Fruit fly (Drosophila melanogaster) whole organism, embryonic: ENCODE results near the gene LPCAT.

Experiments
- Ada2b ChIP-seq: fragments of 200-800 bp; sonication (Bioruptor generic); IDR thresholded peaks from 2 replicates; pipeline ENCODE4 v1.3.6; 2022; ENCODE audit warnings: missing biosample characterization, missing genetic modification characterization
- Adf1 ChIP-seq: fragments of 200-800 bp; sonication (Bioruptor generic); IDR thresholded peaks from 2 replicates; pipeline ENCODE4 v1.3.6; 2022; ENCODE audit warnings: missing biosample characterization, missing genetic modification characterization
- Atf6 ChIP-seq: fragments of 200-800 bp; sonication (Bioruptor generic); IDR thresholded peaks from 2 replicates; pipeline ENCODE4 v1.3.6; 2022; ENCODE audit warnings: missing biosample characterization, missing genetic modification characterization
- B-H2 ChIP-seq: fragments of 200-800 bp; sonication (Bioruptor generic); optimal IDR thresholded peaks from 2 replicates; lab custom pipeline; 2018; ENCODE audit warnings: missing biosample characterization, mild to moderate bottlenecking, missing genetic modification characterization
- Blimp-1 ChIP-seq: fragments of 200-800 bp; sonication (Bioruptor generic); optimal IDR thresholded peaks from 3 replicates; lab custom pipeline; 2018; ENCODE audit warnings: missing biosample characterization, missing genetic modification characterization, mild to moderate bottlenecking, moderate library complexity, missing genetic modification reagents
- CG13296 ChIP-seq: fragments of 200-800 bp; sonication (Bioruptor generic); optimal IDR thresholded peaks from 3 replicates; lab custom pipeline; 2018; ENCODE audit warnings: missing biosample characterization, mild to moderate bottlenecking, missing genetic modification characterization
- CG13624 ChIP-seq: fragments of 200-800 bp; sonication (Bioruptor generic); optimal IDR thresholded peaks from 2 replicates; lab custom pipeline; 2016; ENCODE audit warnings: missing biosample characterization, missing genetic modification characterization
- CG14667 ChIP-seq: fragments of 200-800 bp; sonication (Bioruptor generic); IDR thresholded peaks from 2 replicates; pipeline ENCODE4 v1.3.6; 2022; ENCODE audit warnings: missing biosample characterization, missing genetic modification characterization
- CG15514 ChIP-seq: fragments of 200-800 bp; sonication (Bioruptor generic); optimal IDR thresholded peaks from 3 replicates; lab custom pipeline; 2017; ENCODE audit warnings: missing biosample characterization, missing genetic modification characterization, mild to moderate bottlenecking, moderate library complexity, missing genetic modification reagents
- CG1602 ChIP-seq: fragments of 200-800 bp; sonication (Bioruptor generic); optimal IDR thresholded peaks from 3 replicates; lab custom pipeline; 2016; ENCODE audit warnings: missing biosample characterization, missing genetic modification characterization
- CG16863 ChIP-seq: fragments of 200-800 bp; sonication (Bioruptor generic); optimal IDR thresholded peaks from 3 replicates; lab custom pipeline; 2016; ENCODE audit warnings: missing biosample characterization, missing genetic modification characterization
- CG17186 ChIP-seq: fragments of 200-800 bp; sonication (Bioruptor generic); optimal IDR thresholded peaks from 3 replicates; lab custom pipeline; 2017; ENCODE audit warnings: missing biosample characterization, missing genetic modification reagents, missing genetic modification characterization
- CG2678 ChIP-seq: fragments of 200-800 bp; sonication (Bioruptor generic); optimal IDR thresholded peaks from 3 replicates; lab custom pipeline; 2019; ENCODE audit warnings: missing biosample characterization, mild to moderate bottlenecking, missing genetic modification characterization, moderate library complexity
- CG30431 ChIP-seq: fragments of 200-800 bp; sonication (Bioruptor generic); optimal IDR thresholded peaks from 2 replicates; lab custom pipeline; 2017; ENCODE audit warnings: missing biosample characterization, missing genetic modification characterization
- CG31224 ChIP-seq: fragments of 200-800 bp; sonication (Bioruptor generic); IDR thresholded peaks from 2 replicates; pipeline ENCODE4 v1.3.6; 2022; ENCODE audit warnings: missing biosample characterization, missing genetic modification characterization
- CG32772 ChIP-seq: fragments of 200-800 bp; sonication (Bioruptor generic); IDR thresholded peaks from 2 replicates; pipeline ENCODE4 v1.3.6; 2022; ENCODE audit warnings: missing biosample characterization, missing genetic modification characterization
- CG4617 ChIP-seq: fragments of 200-800 bp; sonication (Bioruptor generic); optimal IDR thresholded peaks from 3 replicates; lab custom pipeline; 2016; ENCODE audit warnings: missing biosample characterization, missing genetic modification characterization, borderline replicate concordance
- CG7745 ChIP-seq: fragments of 200-800 bp; sonication (Bioruptor generic); optimal IDR thresholded peaks from 2 replicates; lab custom pipeline; 2018; ENCODE audit warnings: missing biosample characterization, mild to moderate bottlenecking, missing genetic modification characterization, moderate library complexity
- CG9817 ChIP-seq: fragments of 200-800 bp; sonication (Bioruptor generic); optimal IDR thresholded peaks from 2 replicates; lab custom pipeline; 2018; ENCODE audit warnings: missing biosample characterization, mild to moderate bottlenecking, missing genetic modification characterization, moderate library complexity
- Deaf1 ChIP-seq: fragments of 200-800 bp; optimal IDR thresholded peaks from 3 replicates; lab custom pipeline; 2019; ENCODE audit warnings: missing biosample characterization, mild to moderate bottlenecking, missing genetic modification characterization, moderate library complexity
- Dip3 ChIP-seq: fragments of 200-800 bp; sonication (Bioruptor generic); optimal IDR thresholded peaks from 3 replicates; lab custom pipeline; 2016; ENCODE audit warnings: missing biosample characterization, missing genetic modification characterization
- Ets65A ChIP-seq: fragments of 200-800 bp; sonication (Bioruptor generic); peaks from one replicate; lab custom pipeline; 2016; ENCODE audit warnings: missing biosample characterization, missing genetic modification characterization
- HHEX ChIP-seq: fragments of 200-800 bp; sonication (Bioruptor generic); optimal IDR thresholded peaks from 3 replicates; lab custom pipeline; 2017; ENCODE audit warnings: missing biosample characterization, mild to moderate bottlenecking, missing genetic modification characterization, missing genetic modification reagents
- HmgZ ChIP-seq: fragments of 200-800 bp; sonication (Bioruptor generic); optimal IDR thresholded peaks from 2 replicates; lab custom pipeline; 2018; ENCODE audit warnings: missing biosample characterization, mild to moderate bottlenecking, missing genetic modification characterization
- Hr39 ChIP-seq: fragments of >200 bp; optimal IDR thresholded peaks from 2 replicates; lab custom pipeline; 2017
- Hsf ChIP-seq: fragments of 200-800 bp; sonication (Bioruptor generic); optimal IDR thresholded peaks from 3 replicates; lab custom pipeline; 2016; ENCODE audit warnings: missing biosample characterization, missing genetic modification characterization
- Med ChIP-seq: fragments of 200-800 bp; sonication (Bioruptor generic); peaks from one replicate; lab custom pipeline; 2016; ENCODE audit warnings: missing biosample characterization, missing genetic modification characterization, mild to moderate bottlenecking, inconsistent platforms, moderate library complexity
- Meics ChIP-seq: fragments of 200-800 bp; sonication (Bioruptor generic); optimal IDR thresholded peaks from 2 replicates; lab custom pipeline; 2017; ENCODE audit warnings: missing biosample characterization, mild to moderate bottlenecking, missing genetic modification characterization
- NFAT ChIP-seq: fragments of 200-800 bp; sonication (Bioruptor generic); IDR thresholded peaks from 2 replicates; pipeline ENCODE4 v1.3.6; 2022; ENCODE audit warnings: missing biosample characterization, missing genetic modification characterization
- Neu2 ChIP-seq: fragments of 200-800 bp; sonication (Bioruptor generic); optimal IDR thresholded peaks from 3 replicates; lab custom pipeline; 2016; ENCODE audit warnings: missing biosample characterization, missing genetic modification characterization, borderline replicate concordance
- Oaz ChIP-seq: fragments of 200-800 bp; sonication (Bioruptor generic); IDR thresholded peaks from 2 replicates; pipeline ENCODE4 v1.3.6; 2022; ENCODE audit warnings: missing biosample characterization, missing genetic modification characterization
- bsh ChIP-seq, 2 experiments: fragments of 200-800 bp; sonication (Bioruptor generic); optimal IDR thresholded peaks; 2 replicates each; lab custom pipeline; 2017 to 2018; ENCODE audit warnings: mild to moderate bottlenecking in 2 of 2, missing biosample characterization in 2 of 2, missing genetic modification characterization in 2 of 2, moderate library complexity in 1 of 2
- chif ChIP-seq, 2 experiments: fragments of 200-800 bp; sonication (Bioruptor generic); optimal IDR thresholded peaks; 3 replicates each; lab custom pipeline; 2016; ENCODE audit warnings: missing biosample characterization in 2 of 2, missing genetic modification characterization in 2 of 2
- ems ChIP-seq: fragments of 200-800 bp; sonication (Bioruptor generic); optimal IDR thresholded peaks from 3 replicates; lab custom pipeline; 2016; ENCODE audit warnings: missing biosample characterization, missing genetic modification characterization
- fd96Cb ChIP-seq: fragments of 200-800 bp; sonication (Bioruptor generic); optimal IDR thresholded peaks from 2 replicates; lab custom pipeline; 2018; ENCODE audit warnings: missing biosample characterization, mild to moderate bottlenecking, missing genetic modification characterization, moderate library complexity
- gcm2 ChIP-seq: fragments of 200-800 bp; sonication (Bioruptor generic); optimal IDR thresholded peaks from 2 replicates; lab custom pipeline; 2016; ENCODE audit warnings: missing biosample characterization, missing genetic modification characterization
- gro ChIP-seq: fragments of 200-800 bp; sonication (Bioruptor generic); optimal IDR thresholded peaks from 2 replicates; lab custom pipeline; 2016; ENCODE audit warnings: missing biosample characterization, missing genetic modification characterization
- hkb ChIP-seq, 2 experiments: fragments of 200-800 bp in 1 of 2; fragments of >200 bp in 1 of 2; sonication (Bioruptor generic) in 1 of 2; IDR thresholded peaks in 1 of 2; optimal IDR thresholded peaks in 1 of 2; 2 replicates each; pipeline versions ENCODE4 v1.3.6 to Lab custom; 2017 to 2022; ENCODE audit warnings: missing biosample characterization in 1 of 2, missing genetic modification characterization in 1 of 2
- lmd ChIP-seq: fragments of 200-800 bp; sonication (Bioruptor generic); IDR thresholded peaks from 2 replicates; pipeline ENCODE4 v1.3.6; 2022; ENCODE audit warnings: missing biosample characterization, missing genetic modification characterization
- nom ChIP-seq: fragments of 200-800 bp; sonication (Bioruptor generic); optimal IDR thresholded peaks from 2 replicates; lab custom pipeline; 2017; ENCODE audit warnings: missing biosample characterization, missing genetic modification characterization, mild to moderate bottlenecking, moderate library complexity, missing genetic modification reagents
- pnt ChIP-seq: fragments of 200-800 bp; sonication (Bioruptor generic); optimal IDR thresholded peaks from 3 replicates; lab custom pipeline; 2016; ENCODE audit warnings: missing biosample characterization, missing genetic modification characterization
- prd ChIP-seq, 3 experiments: fragments of >200 bp in 2 of 3; fragments of 200-800 bp in 1 of 3; sonication (Bioruptor generic) in 1 of 3; optimal IDR thresholded peaks in 2 of 3; IDR thresholded peaks in 1 of 3; 2 replicates in 2 of 3; 3 replicates in 1 of 3; pipeline versions ENCODE4 v1.3.6 to Lab custom; 2017 to 2022; ENCODE audit warnings: missing biosample characterization in 1 of 3, missing genetic modification characterization in 1 of 3
- pros ChIP-seq: fragments of 200-800 bp; sonication (Bioruptor generic); optimal IDR thresholded peaks from 3 replicates; lab custom pipeline; 2019; ENCODE audit warnings: missing biosample characterization, mild to moderate bottlenecking, missing genetic modification characterization, moderate library complexity
- rib ChIP-seq: fragments of 200-800 bp; sonication (Bioruptor generic); IDR thresholded peaks from 2 replicates; pipeline ENCODE4 v1.3.6; 2022; ENCODE audit warnings: missing biosample characterization, missing genetic modification characterization
- sd ChIP-seq: fragments of 200-800 bp; sonication (Bioruptor generic); optimal IDR thresholded peaks from 3 replicates; lab custom pipeline; 2018; ENCODE audit warnings: missing biosample characterization, mild to moderate bottlenecking, missing genetic modification characterization, moderate library complexity
- seq ChIP-seq: fragments of 200-800 bp; sonication (Bioruptor generic); IDR thresholded peaks from 2 replicates; pipeline ENCODE4 v1.3.6; 2022; ENCODE audit warnings: missing biosample characterization, missing genetic modification characterization
- sr ChIP-seq: fragments of 200-800 bp; sonication (Bioruptor generic); IDR thresholded peaks from 3 replicates; pipeline ENCODE4 v1.3.6; 2022; ENCODE audit warnings: missing biosample characterization, missing genetic modification characterization

LPCAT gene

dm6 chrX:9584104-9584947 is 4.5 kb upstream of the LPCAT start (continued):
- no peak for TF ChIP-seq bsh (GFP tag; optimal IDR thresholded peaks at IDR 0.05; lab: Kevin White, UChicago)
- TF ChIP-seq sd (tag; lab: Kevin White, UChicago), result peak; percentile 91
- TF ChIP-seq Atf6, result no peak
- peak; percentile 4 for TF ChIP-seq Blimp-1 (GFP tag; lab: Kevin White, UChicago)
- no peak for TF ChIP-seq CG7745
- TF ChIP-seq CG1602, result peak; percentile 21
- TF ChIP-seq CG2678 (tag; lab: Kevin White, UChicago), result peak; percentile 37
- TF ChIP-seq CG31224, result 0 out of 2 replicates have a peak, but pooled peaks have one; percentile 13
- no peak for TF ChIP-seq pnt
- no peak for TF ChIP-seq Hsf (GFP tag; lab: Kevin White, UChicago)
- TF ChIP-seq ems (GFP tag; lab: Kevin White, UChicago), result no peak
- TF ChIP-seq CG13624, result peak; percentile 30
- peak; percentile 50 for TF ChIP-seq gro
- peak; percentile 14 for TF ChIP-seq CG30431 (GFP tag; lab: Kevin White, UChicago)
- TF ChIP-seq Adf1 (GFP tag; lab: Robert Waterston, UW), result peak; percentile 95
- TF ChIP-seq Meics (GFP tag; lab: Kevin White, UChicago), result peak; percentile 23
- TF ChIP-seq Ets65A (GFP tag; lab: Kevin White, UChicago), result peak; percentile 6
- TF ChIP-seq chif (GFP tag; optimal IDR thresholded peaks at IDR 0.05; lab: Kevin White, UChicago), result no peak
- TF ChIP-seq prd (optimal IDR thresholded peaks at IDR 0.05; lab: Kevin White, UChicago), result no peak
- peak; percentile 35; the same call in 1 of the 3 replicates for TF ChIP-seq prd (GFP tag; IDR thresholded peaks at IDR 0.05; lab: Robert Waterston, UW)
- TF ChIP-seq Oaz (GFP tag; lab: Robert Waterston, UW), result 0 out of 2 replicates have a peak, but pooled peaks have one; percentile 42
- peak; percentile 1 for TF ChIP-seq CG15514
- no peak for TF ChIP-seq hkb (optimal IDR thresholded peaks at IDR 0.05; lab: Kevin White, UChicago)
- TF ChIP-seq hkb (GFP tag; IDR thresholded peaks at IDR 0.05; lab: Robert Waterston, UW), result no peak
- peak; percentile 38 for TF ChIP-seq Deaf1 (tag; lab: Kevin White, UChicago)
- peak; percentile 22 for TF ChIP-seq fd96Cb (tag; lab: Kevin White, UChicago)
- 0 out of 2 replicates have a peak, but pooled peaks have one; percentile 17 for TF ChIP-seq Ada2b (GFP tag; lab: Robert Waterston, UW)
- no peak for TF ChIP-seq Neu2 (GFP tag; lab: Kevin White, UChicago)
- TF ChIP-seq B-H2 (GFP tag; lab: Kevin White, UChicago), result peak; percentile 14
- TF ChIP-seq sr (GFP tag; lab: Robert Waterston, UW), result no peak
- TF ChIP-seq CG13296 (GFP tag; lab: Kevin White, UChicago), result no peak
- TF ChIP-seq rib (GFP tag; lab: Robert Waterston, UW), result peak; percentile 78; the same call in 1 of the 2 replicates
- peak; percentile 39 for TF ChIP-seq HHEX (GFP tag; lab: Kevin White, UChicago)
- peak; percentile 63 for TF ChIP-seq HmgZ (tag; lab: Kevin White, UChicago)
- no peak for TF ChIP-seq CG4617 (GFP tag; lab: Kevin White, UChicago)
- no peak for TF ChIP-seq CG14667 (GFP tag; lab: Robert Waterston, UW)
- 0 out of 2 replicates have a peak, but pooled peaks have one; percentile 13 for TF ChIP-seq seq (GFP tag; lab: Robert Waterston, UW)
- TF ChIP-seq CG9817, result peak; percentile 44
- TF ChIP-seq CG17186, result no peak
- TF ChIP-seq lmd (GFP tag; lab: Robert Waterston, UW), result peak; percentile 69; the same call in 1 of the 2 replicates
- peak; percentile 59 for TF ChIP-seq pros (GFP tag; lab: Kevin White, UChicago)
- TF ChIP-seq CG16863 (GFP tag; lab: Kevin White, UChicago), result no peak
- TF ChIP-seq nom (GFP tag; lab: Kevin White, UChicago), result peak; percentile 12
- no peak for TF ChIP-seq Hr39 (lab: Kevin White, UChicago)
- TF ChIP-seq Dip3 (GFP tag; lab: Kevin White, UChicago), result no peak
- peak; percentile 85 for TF ChIP-seq Med (GFP tag; lab: Kevin White, UChicago)
- TF ChIP-seq NFAT, result peak; percentile 42; the same call in 1 of the 2 replicates
- 0 out of 2 replicates have a peak, but pooled peaks have one; percentile 36 for TF ChIP-seq CG32772 (GFP tag; lab: Robert Waterston, UW)
- TF ChIP-seq gcm2 (GFP tag; lab: Kevin White, UChicago), result no peak
